Fruit fly (Drosophila melanogaster): Measurements from ENCODE around the gene Sgs7.

Sgs7 gene

dm6 chr3L:11466985-11467384 lies 42.7 kb upstream of the Sgs7 start (continued):
- TF ChIP-seq CG8388 (GFP tag; optimal IDR thresholded peaks at IDR 0.05), result peak; percentile 30
- TF ChIP-seq CG10209 (GFP tag; optimal IDR thresholded peaks at IDR 0.05), result peak; percentile 28
- no peak for TF ChIP-seq ap (GFP tag; IDR thresholded peaks at IDR 0.05)
- TF ChIP-seq CG10321 (GFP tag; IDR thresholded peaks at IDR 0.05), result no peak
- TF ChIP-seq CG7987 (GFP tag; optimal IDR thresholded peaks at IDR 0.05), result no peak
- peak; percentile 43 for TF ChIP-seq Fer1 (GFP tag; optimal IDR thresholded peaks at IDR 0.05)
- no peak for TF ChIP-seq exex (tag; optimal IDR thresholded peaks at IDR 0.05)
- no peak for TF ChIP-seq CG18764 (GFP tag; optimal IDR thresholded peaks at IDR 0.05)
- no peak for TF ChIP-seq CG11723 (GFP tag; optimal IDR thresholded peaks at IDR 0.05)
- TF ChIP-seq CG7963 (GFP tag; IDR thresholded peaks at IDR 0.05; ENCODE audit: partially characterized antibody), result no peak
- TF ChIP-seq unpg (GFP tag; optimal IDR thresholded peaks at IDR 0.05), result peak; percentile 12
- TF ChIP-seq Nf-YA (GFP tag; IDR thresholded peaks at IDR 0.05), result no peak
- peak; percentile 76 for TF ChIP-seq gem (tag; optimal IDR thresholded peaks at IDR 0.05)
- TF ChIP-seq CG8944 (GFP tag; optimal IDR thresholded peaks at IDR 0.05), result no peak
- TF ChIP-seq Blimp-1 (GFP tag; optimal IDR thresholded peaks at IDR 0.05), result peak; percentile 41
- peak; percentile 18 for TF ChIP-seq gcm (GFP tag; optimal IDR thresholded peaks at IDR 0.05)
- TF ChIP-seq CG8924 (tag; optimal IDR thresholded peaks at IDR 0.05), result peak; percentile 61
- TF ChIP-seq CG9727 (GFP tag; optimal IDR thresholded peaks at IDR 0.05), result peak; percentile 59
- peak; percentile 45 for TF ChIP-seq lab (GFP tag; optimal IDR thresholded peaks at IDR 0.05)
- TF ChIP-seq CG6175 (GFP tag; IDR thresholded peaks at IDR 0.05), result no peak
- peak; percentile 41 for TF ChIP-seq CG15269 (tag; optimal IDR thresholded peaks at IDR 0.05)
- peak; percentile 39 for TF ChIP-seq D19A (tag; optimal IDR thresholded peaks at IDR 0.05)
- TF ChIP-seq bcd (GFP tag; optimal IDR thresholded peaks at IDR 0.05), result peak; percentile 12
- 0 out of 2 replicates have a peak, but pooled peaks have one; percentile 15 for TF ChIP-seq Xrp1 (GFP tag; IDR thresholded peaks at IDR 0.05)
- TF ChIP-seq Hr51 (GFP tag; optimal IDR thresholded peaks at IDR 0.05), result peak in 1 of 2 experiments; percentile 68
- TF ChIP-seq danr (GFP tag; IDR thresholded peaks at IDR 0.05), result no peak
- TF ChIP-seq row (GFP tag; IDR thresholded peaks at IDR 0.05), result 0 out of 3 replicates have a peak, but pooled peaks have one; percentile 21
- no peak for TF ChIP-seq tx (GFP tag; optimal IDR thresholded peaks at IDR 0.05)
- peak; percentile 43 for TF ChIP-seq CG17829 (tag; optimal IDR thresholded peaks at IDR 0.05)
- TF ChIP-seq Ptx1 (GFP tag; IDR thresholded peaks at IDR 0.05), result 0 out of 2 replicates have a peak, but pooled peaks have one; percentile 22
- TF ChIP-seq z (GFP tag; IDR thresholded peaks at IDR 0.05), result no peak
- TF ChIP-seq CG31441 (GFP tag; IDR thresholded peaks at IDR 0.05), result peak; percentile 66
- TF ChIP-seq CG30403 (GFP tag; optimal IDR thresholded peaks at IDR 0.05), result peak; percentile 12
- peak; percentile 14 for TF ChIP-seq cwo (GFP tag; optimal IDR thresholded peaks at IDR 0.05)
- TF ChIP-seq oc (tag; optimal IDR thresholded peaks at IDR 0.05), result no peak
- no peak for TF ChIP-seq CG5953 (GFP tag; IDR thresholded peaks at IDR 0.05)
- peak; percentile 23 for TF ChIP-seq CG3281 (GFP tag; optimal IDR thresholded peaks at IDR 0.05)
- peak; percentile 71 for TF ChIP-seq CG2678 (tag; optimal IDR thresholded peaks at IDR 0.05)
- TF ChIP-seq CG18262 (tag; optimal IDR thresholded peaks at IDR 0.05), result peak; percentile 66
- TF ChIP-seq CG3726 (GFP tag; IDR thresholded peaks at IDR 0.05), result no peak
- TF ChIP-seq tgo (GFP tag; IDR thresholded peaks at IDR 0.05), result peak; percentile 27; the same call in 1 of the 3 replicates
- peak; percentile 47 for TF ChIP-seq dmrt11E (tag; optimal IDR thresholded peaks at IDR 0.05)
- TF ChIP-seq wor (GFP tag; IDR thresholded peaks at IDR 0.05), result 0 out of 2 replicates have a peak, but pooled peaks have one; percentile 12
- no peak for TF ChIP-seq fu2 (GFP tag; optimal IDR thresholded peaks at IDR 0.05)
- TF ChIP-seq fd96Cb (tag; optimal IDR thresholded peaks at IDR 0.05), result peak; percentile 17
- TF ChIP-seq pzg (GFP tag; optimal IDR thresholded peaks at IDR 0.05), result no peak
- peak; percentile 0 for TF ChIP-seq CG4424 (GFP tag; optimal IDR thresholded peaks at IDR 0.05)
- TF ChIP-seq ssp (GFP tag; IDR thresholded peaks at IDR 0.05), result 0 out of 2 replicates have a peak, but pooled peaks have one; percentile 16
- no peak for TF ChIP-seq Scr (GFP tag; IDR thresholded peaks at IDR 0.05; ENCODE audit: partially characterized antibody)
- TF ChIP-seq CG11695 (GFP tag; IDR thresholded peaks at IDR 0.05), result 0 out of 3 replicates have a peak, but pooled peaks have one; percentile 25
